Worm (Caenorhabditis elegans): ENCODE results near the gene E02H4.7.
A peak's percentile ranks its signal among the peaks of the same experiment; 100 is the strongest.

E02H4.7 gene

ce11 chrX:14297209-14297608 lies 41.1 kb downstream of the E02H4.7 start (continued):
- TF ChIP-seq F37D6.2 (tag; optimal IDR thresholded peaks at IDR 0.05) (peak; percentile 43), hlh-11 (tag; optimal IDR thresholded peaks at IDR 0.05) (peak; percentile 82), fkh-10 (GFP tag; optimal IDR thresholded peaks at IDR 0.05) (peak; percentile 66), pqm-1 (tag; optimal IDR thresholded peaks at IDR 0.05) (no peak), F49E8.2 (tag; optimal IDR thresholded peaks at IDR 0.05; ENCODE audit: borderline replicate concordance) (no peak), jun-1 (tag; optimal IDR thresholded peaks at IDR 0.05) (no peak), ZK337.2 (GFP tag; IDR thresholded peaks at IDR 0.05) (no peak), duxl-1 (tag; optimal IDR thresholded peaks at IDR 0.05; ENCODE audit: poor library complexity) (peak; percentile 69), tra-1 (GFP tag; IDR thresholded peaks at IDR 0.05) (0 out of 2 replicates have a peak, but pooled peaks have one; percentile 21), mdl-1 (tag; optimal IDR thresholded peaks at IDR 0.05) (peak; percentile 14 to 60), sdz-12 (GFP tag; optimal IDR thresholded peaks at IDR 0.05) (no peak), ceh-82 (tag; optimal IDR thresholded peaks at IDR 0.05) (no peak), lin-13 (GFP tag; optimal IDR thresholded peaks at IDR 0.05) (no peak), daf-19 (GFP tag; conservative IDR thresholded peaks at IDR 0.05) (no peak), fos-1 (tag; optimal IDR thresholded peaks at IDR 0.05) (no peak), nhr-25 (tag; optimal IDR thresholded peaks at IDR 0.05; ENCODE audit: borderline replicate concordance, insufficient read depth) (peak; percentile 76), F26F4.8 (GFP tag; conservative IDR thresholded peaks at IDR 0.05) (no peak), dpl-1 (GFP tag; optimal IDR thresholded peaks at IDR 0.05) (peak; percentile 61), skn-1 (tag; optimal IDR thresholded peaks at IDR 0.05) (no peak), spr-1 (tag; optimal IDR thresholded peaks at IDR 0.05) (peak; percentile 31), lin-29 (GFP tag; IDR thresholded peaks at IDR 0.05) (no peak), ceh-62 (tag; optimal IDR thresholded peaks at IDR 0.05) (no peak), ZK546.5 (tag; optimal IDR thresholded peaks at IDR 0.05) (no peak), dmd-6 (GFP tag; IDR thresholded peaks at IDR 0.05) (peak; percentile 65), lsy-2 (tag; optimal IDR thresholded peaks at IDR 0.05) (peak; percentile 63 to 71), ztf-11 (tag; optimal IDR thresholded peaks at IDR 0.05) (no peak), madf-9 (GFP tag; conservative IDR thresholded peaks at IDR 0.05) (peak; percentile 46; the same call in 1 of the 2 replicates), nhr-102 (tag; optimal IDR thresholded peaks at IDR 0.05) (peak; percentile 39), T20F7.1 (GFP tag; optimal IDR thresholded peaks at IDR 0.05) (no peak), set-16 (GFP tag; IDR thresholded peaks at IDR 0.05) (peak; percentile 67), pha-4 (GFP tag; IDR thresholded peaks at IDR 0.05) (no peak), pha-4 (tag; optimal IDR thresholded peaks at IDR 0.05) (peak; percentile 10), hlh-30 (tag; optimal IDR thresholded peaks at IDR 0.05; ENCODE audit: insufficient read depth) (peak; percentile 74), mdt-29 (GFP tag; IDR thresholded peaks at IDR 0.05) (no peak), nhr-28 (tag; optimal IDR thresholded peaks at IDR 0.05) (peak; percentile 47), cey-2 (tag; optimal IDR thresholded peaks at IDR 0.05; ENCODE audit: borderline replicate concordance, insufficient read depth) (no peak), zip-11 (GFP tag; IDR thresholded peaks at IDR 0.05) (no peak), R02D3.7 (tag; optimal IDR thresholded peaks at IDR 0.05) (no peak), unc-62 (GFP tag; optimal IDR thresholded peaks at IDR 0.05 in 1 of 2) (peak in 1 of 2 experiments; percentile 99), unc-62 (tag; optimal IDR thresholded peaks at IDR 0.05) (no peak), nhr-237 (tag; optimal IDR thresholded peaks at IDR 0.05) (no peak), nhr-111 (GFP tag; optimal IDR thresholded peaks at IDR 0.05) (no peak), Y48G9A.11 (GFP tag; IDR thresholded peaks at IDR 0.05) (no peak), attf-4 (tag; optimal IDR thresholded peaks at IDR 0.05) (no peak), aha-1 (tag) (no peak), snpc-1.2 (GFP tag; IDR thresholded peaks at IDR 0.05) (peak; percentile 50; the same call in 1 of the 2 replicates), spr-3 (GFP tag; optimal IDR thresholded peaks at IDR 0.05) (no peak), dve-1 (tag; optimal IDR thresholded peaks at IDR 0.05; ENCODE audit: insufficient read depth) (peak; percentile 78), nhr-41 (GFP tag; IDR thresholded peaks at IDR 0.05) (no peak), php-3 (GFP tag; IDR thresholded peaks at IDR 0.05) (no peak), lin-1 (GFP tag; IDR thresholded peaks at IDR 0.05) (peak; percentile 29; the same call in 1 of the 2 replicates)
